Worm (Caenorhabditis elegans): ENCODE results near the gene srh-83.

The srh-83 gene

DNA sequence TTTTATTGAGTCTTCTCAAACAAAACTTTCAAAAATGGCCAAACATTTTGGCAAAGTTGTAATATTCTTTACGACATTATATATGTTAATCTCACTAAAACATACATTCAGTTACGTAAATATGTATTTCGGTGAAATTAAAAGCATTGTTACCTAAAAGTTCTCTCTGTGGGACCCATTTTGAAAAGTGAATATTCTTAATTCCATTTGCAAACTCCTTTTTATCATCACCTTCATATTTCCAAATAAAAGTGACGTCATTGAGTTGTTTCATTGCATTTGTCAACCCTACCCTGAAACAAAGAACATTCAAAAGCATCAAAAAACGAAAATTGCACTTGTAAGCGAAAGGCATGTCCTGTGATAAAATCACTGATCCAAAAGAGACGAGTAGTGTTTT, 23.9 kb upstream of the srh-83 start:
- TF ChIP-seq unc-55 (GFP tag; optimal IDR thresholded peaks at IDR 0.05) (no peak), sma-9 (GFP tag; optimal IDR thresholded peaks at IDR 0.05) (peak; percentile 24), sma-9 (tag; optimal IDR thresholded peaks at IDR 0.05) (no peak), ztf-1 (GFP tag; conservative IDR thresholded peaks at IDR 0.05) (no peak)

ce11 chrV:7141864-7142263, 22.4 kb upstream of the srh-83 start, which contains the start of gene ugt-40:
ugt-40 (minus strand) TSS chrV:7141964.
- TF ChIP-seq F13H6.1 (tag; optimal IDR thresholded peaks at IDR 0.05) (no peak), snpc-4 (tag; optimal IDR thresholded peaks at IDR 0.05) (no peak), ztf-1 (GFP tag; conservative IDR thresholded peaks at IDR 0.05) (no peak), unc-62 (GFP tag; optimal IDR thresholded peaks at IDR 0.05) (no peak), blmp-1 (tag; optimal IDR thresholded peaks at IDR 0.05; ENCODE audit: insufficient read depth) (no peak), aly-2 (tag; optimal IDR thresholded peaks at IDR 0.05) (no peak), skn-1 (tag; optimal IDR thresholded peaks at IDR 0.05) (no peak), lsy-2 (tag; optimal IDR thresholded peaks at IDR 0.05) (no peak)

- no peak for TF ChIP-seq F13H6.1 (tag; optimal IDR thresholded peaks at IDR 0.05)
- TF ChIP-seq snpc-4 (tag; optimal IDR thresholded peaks at IDR 0.05) = peak; percentile 87
- no peak for TF ChIP-seq nhr-11 (tag; optimal IDR thresholded peaks at IDR 0.05)
- TF ChIP-seq ztf-4 (tag; optimal IDR thresholded peaks at IDR 0.05) = no peak
- no peak for TF ChIP-seq unc-62 (GFP tag; optimal IDR thresholded peaks at IDR 0.05)
- no peak for TF ChIP-seq peb-1 (tag; optimal IDR thresholded peaks at IDR 0.05)
- no peak for TF ChIP-seq nhr-23 (tag; optimal IDR thresholded peaks at IDR 0.05)
- TF ChIP-seq nhr-10 (tag; optimal IDR thresholded peaks at IDR 0.05) = no peak
- no peak for TF ChIP-seq sma-9 (GFP tag; optimal IDR thresholded peaks at IDR 0.05)
- no peak for TF ChIP-seq sma-9 (tag; optimal IDR thresholded peaks at IDR 0.05)
- TF ChIP-seq fos-1 (tag; optimal IDR thresholded peaks at IDR 0.05) = peak; percentile 11
- TF ChIP-seq ceh-82 (tag; optimal IDR thresholded peaks at IDR 0.05) = no peak
- TF ChIP-seq sma-3 (GFP tag; optimal IDR thresholded peaks at IDR 0.05) = no peak
- TF ChIP-seq ztf-11 (tag; optimal IDR thresholded peaks at IDR 0.05) = no peak
- TF ChIP-seq lin-11 (tag; optimal IDR thresholded peaks at IDR 0.05) = no peak
These were observed 21.6 kb upstream of the srh-83 start for ce11 chrV:7142661-7143060.

DNA sequence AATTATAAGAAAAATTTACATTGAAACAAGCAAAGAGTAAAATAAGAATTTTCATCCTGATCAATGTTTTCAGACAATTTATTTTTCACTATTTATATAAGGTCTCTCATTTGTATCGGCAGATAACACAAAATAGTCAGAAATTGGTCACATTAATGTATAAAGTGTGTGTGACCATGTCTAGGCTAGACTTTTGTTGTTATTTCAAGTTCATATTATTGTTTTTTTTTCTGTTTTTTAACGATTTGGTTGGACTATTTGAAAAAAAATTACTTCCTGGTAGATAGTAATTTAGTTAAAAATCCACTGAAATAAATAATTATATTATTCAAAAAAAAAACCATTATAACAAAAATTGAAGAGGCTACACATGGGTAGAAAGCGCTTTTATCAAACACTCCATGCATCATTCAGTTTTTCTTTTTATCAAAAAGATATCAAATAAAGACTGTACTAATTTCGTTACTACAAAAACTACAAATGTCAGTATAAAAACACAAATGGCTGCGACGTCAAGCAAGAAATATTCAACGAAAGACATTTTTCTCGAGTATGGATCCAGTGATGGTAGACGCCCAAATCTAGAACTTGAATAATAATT, 19.0 kb upstream of the srh-83 start, which contains the start of gene ugt-37:
Gene ugt-37 (minus strand): TSS at position 69 of the 601 bp plus-strand sequence.
- TF ChIP-seq skn-1 (tag; optimal IDR thresholded peaks at IDR 0.05) (no peak), nhr-25 (tag; optimal IDR thresholded peaks at IDR 0.05) (no peak), nhr-77 (tag; optimal IDR thresholded peaks at IDR 0.05) (no peak), nhr-237 (tag; optimal IDR thresholded peaks at IDR 0.05) (no peak), sma-9 (GFP tag; optimal IDR thresholded peaks at IDR 0.05) (no peak), sma-9 (tag; optimal IDR thresholded peaks at IDR 0.05) (no peak), dmd-4 (tag; optimal IDR thresholded peaks at IDR 0.05) (no peak), ZK546.5 (tag; optimal IDR thresholded peaks at IDR 0.05) (no peak), lin-39 (tag; optimal IDR thresholded peaks at IDR 0.05) (no peak), ceh-16 (tag; optimal IDR thresholded peaks at IDR 0.05) (no peak), crh-2 (tag; optimal IDR thresholded peaks at IDR 0.05) (no peak), nhr-21 (tag; optimal IDR thresholded peaks at IDR 0.05) (no peak), Y55F3AM.14 (GFP tag; optimal IDR thresholded peaks at IDR 0.05) (no peak), zag-1 (tag; optimal IDR thresholded peaks at IDR 0.05) (no peak), nhr-23 (tag; optimal IDR thresholded peaks at IDR 0.05) (no peak)

DNA sequence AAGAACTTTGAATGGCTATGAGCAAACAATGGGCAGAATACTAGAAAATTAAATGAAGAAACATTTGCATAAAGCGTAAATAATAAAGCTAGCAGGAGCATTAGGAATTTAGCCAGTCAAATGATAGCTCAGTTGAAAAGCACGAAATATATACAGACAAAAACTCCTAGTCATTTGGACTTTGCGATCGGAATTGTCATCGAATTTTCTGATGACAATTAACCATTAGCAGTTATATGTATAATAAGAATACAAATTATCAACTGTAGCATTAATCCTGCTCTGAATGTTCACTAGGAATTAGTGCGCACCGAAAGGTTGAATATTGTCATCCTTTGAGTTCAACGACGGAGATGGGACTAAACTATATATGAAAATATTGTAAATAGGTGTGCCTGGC, 16.9 kb upstream of the srh-83 start, which contains the start of gene ugt-38:
Gene ugt-38 (minus strand): TSS at position 101 of the 400 bp plus-strand sequence.
- no peak for TF ChIP-seq elt-3 (tag; optimal IDR thresholded peaks at IDR 0.05)
- no peak for TF ChIP-seq nhr-10 (tag; optimal IDR thresholded peaks at IDR 0.05)
- no peak for TF ChIP-seq ztf-11 (tag; optimal IDR thresholded peaks at IDR 0.05)

ce11 chrV:7150570-7150969, 13.7 kb upstream of the srh-83 start, which contains the start of gene F10D2.8:
F10D2.8 (minus strand) TSS chrV:7150714.
- no peak for TF ChIP-seq nhr-23 (tag; optimal IDR thresholded peaks at IDR 0.05)
- no peak for TF ChIP-seq nhr-12 (tag; optimal IDR thresholded peaks at IDR 0.05)
- TF ChIP-seq lin-13 (GFP tag; optimal IDR thresholded peaks at IDR 0.05) = no peak
- TF ChIP-seq gmeb-1 (tag; optimal IDR thresholded peaks at IDR 0.05) = peak; percentile 6
- TF ChIP-seq fos-1 (tag; optimal IDR thresholded peaks at IDR 0.05) = peak; percentile 77
